Worm (Caenorhabditis elegans) whole organism, L2 larva: ENCODE data around the gene spl-3.

Source experiments
- F13H6.1 ChIP-seq: sonication (generic microtip); optimal IDR thresholded peaks from 2 replicates; lab custom pipeline; 2016; ENCODE audit warnings: missing genetic modification characterization, missing compliant biosample characterization
- R02D3.7 ChIP-seq: fragments of 150-350 bp; optimal IDR thresholded peaks from 2 replicates; lab custom pipeline; 2014; ENCODE audit warnings: missing biosample characterization, missing genetic modification characterization
- ZK546.5 ChIP-seq: sonication (generic microtip); optimal IDR thresholded peaks from 2 replicates; lab custom pipeline; 2017; ENCODE audit warnings: missing biosample characterization, missing genetic modification characterization
- alr-1 ChIP-seq: fragments of 150-350 bp; optimal IDR thresholded peaks from 2 replicates; lab custom pipeline; 2014; ENCODE audit warnings: missing biosample characterization, missing genetic modification characterization
- aly-2 ChIP-seq: fragments of 150-350 bp; optimal IDR thresholded peaks from 2 replicates; lab custom pipeline; 2014; ENCODE audit warnings: missing biosample characterization, missing genetic modification characterization
- elt-3 ChIP-seq: sonication (generic microtip); optimal IDR thresholded peaks from 2 replicates; lab custom pipeline; 2017; ENCODE audit warnings: missing biosample characterization, missing genetic modification characterization
- fos-1 ChIP-seq: fragments of 150-350 bp; optimal IDR thresholded peaks from 2 replicates; lab custom pipeline; 2014; ENCODE audit warnings: missing biosample characterization, missing genetic modification characterization
- lin-11 ChIP-seq: fragments of 150-350 bp; sonication (generic microtip); optimal IDR thresholded peaks from 2 replicates; lab custom pipeline; 2014; ENCODE audit warnings: missing biosample characterization, missing genetic modification characterization, inconsistent platforms, mixed read lengths
- mab-5 ChIP-seq: fragments of 150-350 bp; optimal IDR thresholded peaks from 2 replicates; lab custom pipeline; 2014; ENCODE audit warnings: missing biosample characterization, missing genetic modification characterization
- mbf-1 ChIP-seq: sonication (generic microtip); optimal IDR thresholded peaks from 2 replicates; lab custom pipeline; 2017; ENCODE audit warnings: missing biosample characterization, missing genetic modification characterization
- nhr-10 ChIP-seq: sonication (generic microtip); optimal IDR thresholded peaks from 2 replicates; lab custom pipeline; 2017; ENCODE audit warnings: missing biosample characterization, missing genetic modification characterization
- nhr-11 ChIP-seq: fragments of 150-350 bp; optimal IDR thresholded peaks from 2 replicates; lab custom pipeline; 2014; ENCODE audit warnings: missing biosample characterization, missing genetic modification characterization
- nhr-12 ChIP-seq: fragments of 150-350 bp; optimal IDR thresholded peaks from 2 replicates; lab custom pipeline; 2014; ENCODE audit warnings: missing biosample characterization, missing genetic modification characterization
- nhr-129 ChIP-seq: fragments of 150-350 bp; optimal IDR thresholded peaks from 2 replicates; lab custom pipeline; 2014; ENCODE audit warnings: missing biosample characterization, missing genetic modification characterization
- nhr-21 ChIP-seq: fragments of 150-350 bp; optimal IDR thresholded peaks from 2 replicates; lab custom pipeline; 2014; ENCODE audit warnings: missing biosample characterization, missing genetic modification characterization
- nhr-237 ChIP-seq: fragments of 150-350 bp; optimal IDR thresholded peaks from 2 replicates; lab custom pipeline; 2014; ENCODE audit warnings: missing biosample characterization, missing genetic modification characterization
- nhr-6 ChIP-seq: fragments of 150-350 bp; optimal IDR thresholded peaks from 2 replicates; lab custom pipeline; 2014; ENCODE audit warnings: missing biosample characterization, missing genetic modification characterization
- skn-1 ChIP-seq: sonication (generic microtip); optimal IDR thresholded peaks from 2 replicates; lab custom pipeline; 2017; ENCODE audit warnings: missing biosample characterization, missing genetic modification characterization
- unc-62 ChIP-seq: fragments of 150-350 bp; optimal IDR thresholded peaks from 2 replicates; lab custom pipeline; 2014; ENCODE audit warnings: missing biosample characterization, missing genetic modification reagents, missing genetic modification characterization

spl-3 gene

DNA sequence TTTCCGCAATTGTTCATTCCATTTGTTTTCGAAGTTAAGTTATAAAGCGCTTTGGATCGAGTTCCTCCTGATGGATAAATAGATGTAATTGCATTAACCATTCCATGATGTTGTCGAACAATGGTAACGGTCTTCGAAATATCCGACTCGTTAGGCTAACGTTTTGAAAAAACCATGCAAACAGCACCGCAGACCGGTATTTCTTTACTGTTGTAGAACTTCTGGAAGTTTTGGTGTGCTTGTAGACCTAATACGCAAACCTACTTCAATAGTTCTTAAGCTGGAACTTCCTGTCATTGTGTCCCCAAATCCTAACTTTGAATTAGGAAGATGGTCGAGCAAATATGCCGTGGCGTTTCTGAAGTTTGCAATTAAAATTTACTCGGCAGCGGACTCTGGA lies 52.4 kb downstream of the spl-3 start, which contains the start of gene F38A1.9:
Gene F38A1.9 (minus strand): TSS at position 101 of the 400 bp plus-strand sequence.
- TF ChIP-seq F13H6.1 (tag; lab: Kevin White, UChicago): no peak
- no peak for TF ChIP-seq fos-1 (tag; lab: Kevin White, UChicago)
- no peak for TF ChIP-seq nhr-11 (tag; lab: Kevin White, UChicago)
- no peak for TF ChIP-seq nhr-10
- TF ChIP-seq mbf-1 (tag; lab: Kevin White, UChicago): no peak
- no peak for TF ChIP-seq R02D3.7 (tag; lab: Kevin White, UChicago)
- TF ChIP-seq nhr-237: no peak
- no peak for TF ChIP-seq nhr-21 (tag; lab: Kevin White, UChicago)
- TF ChIP-seq lin-11 (tag; lab: Kevin White, UChicago): no peak
- no peak for TF ChIP-seq unc-62 (GFP tag; lab: Kevin White, UChicago)
- no peak for TF ChIP-seq mab-5 (tag; lab: Kevin White, UChicago)
- TF ChIP-seq skn-1 (tag; lab: Kevin White, UChicago): no peak
- no peak for TF ChIP-seq ZK546.5 (tag; lab: Kevin White, UChicago)
- no peak for TF ChIP-seq nhr-12 (tag; lab: Kevin White, UChicago)
- TF ChIP-seq nhr-6 (tag; lab: Kevin White, UChicago): no peak
- no peak for TF ChIP-seq nhr-129 (tag; lab: Kevin White, UChicago)
- TF ChIP-seq elt-3 (tag; lab: Kevin White, UChicago): no peak
- TF ChIP-seq alr-1 (tag; lab: Kevin White, UChicago): no peak

DNA sequence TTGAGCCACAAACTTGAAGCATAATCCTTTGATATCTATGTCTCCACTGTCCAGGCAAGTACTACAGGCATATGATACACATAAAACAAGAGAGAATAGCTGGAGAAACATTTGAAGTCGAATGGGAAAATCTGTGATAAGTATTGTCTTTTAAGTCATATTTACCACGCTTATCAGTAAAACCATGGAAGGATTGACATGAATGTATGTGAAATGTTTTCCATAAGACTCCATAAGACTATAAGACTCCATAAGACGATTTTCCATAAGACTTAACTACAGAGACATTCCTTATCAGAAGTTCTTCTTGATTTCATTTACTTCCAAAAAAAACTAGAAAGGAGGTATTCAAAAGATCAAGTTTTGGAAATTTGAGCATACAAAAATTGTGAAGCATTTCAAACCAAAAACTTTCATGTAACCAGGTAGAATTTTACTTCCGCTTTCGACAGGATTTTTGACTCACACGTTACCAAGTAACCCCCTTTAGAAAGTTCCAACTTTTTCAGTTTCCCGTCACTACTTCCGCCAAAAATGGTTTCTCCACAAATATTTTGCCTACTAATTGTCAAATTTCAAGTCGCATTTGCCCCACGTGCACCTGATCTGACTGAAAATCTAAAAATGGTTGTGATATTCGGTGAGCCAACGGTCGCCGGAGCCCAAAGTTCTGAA lies 54.0 kb downstream of the spl-3 start, which contains the start of the genes clec-165 and F38A1.11:
Gene clec-165 (minus strand): TSS at position 125 of the 675 bp plus-strand sequence.
Gene F38A1.11 (plus strand): TSS at position 625 of the 675 bp plus-strand sequence.
- TF ChIP-seq fos-1 (tag; lab: Kevin White, UChicago) (peak; percentile 15), aly-2 (tag; lab: Kevin White, UChicago) (no peak)
